Fruit fly (Drosophila melanogaster): ENCODE data around the gene Gapdh2.

DNA sequence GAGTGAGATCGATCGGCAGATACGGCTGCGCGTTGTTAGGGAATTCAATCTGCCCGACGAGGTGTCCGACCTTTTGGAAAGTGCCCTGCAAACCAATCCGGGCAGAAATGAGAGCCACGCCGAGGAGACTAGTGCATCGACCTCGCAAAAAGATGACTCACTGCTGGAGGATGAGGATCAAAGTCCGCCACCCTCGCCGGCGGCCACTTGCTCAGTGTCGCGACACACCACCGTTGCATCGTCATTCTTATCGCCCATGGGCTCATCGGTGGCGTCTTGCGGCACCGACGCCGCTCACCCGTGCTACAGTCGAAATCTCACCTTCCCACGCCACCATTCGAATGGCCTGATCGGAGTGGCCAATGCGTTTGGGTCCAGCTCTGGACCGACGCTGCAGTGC is 6.5 kb downstream of the Gapdh2 start:
- TF ChIP-seq usp (GFP tag; optimal IDR thresholded peaks at IDR 0.05) (no peak), psq (optimal IDR thresholded peaks at IDR 0.05) (no peak), Dll (optimal IDR thresholded peaks at IDR 0.05) (no peak), pan (optimal IDR thresholded peaks at IDR 0.05) (no peak)

Measured in whole organism.